Worm (Caenorhabditis elegans): Measurements from ENCODE around the gene K07H8.7.

Gene K07H8.7

DNA sequence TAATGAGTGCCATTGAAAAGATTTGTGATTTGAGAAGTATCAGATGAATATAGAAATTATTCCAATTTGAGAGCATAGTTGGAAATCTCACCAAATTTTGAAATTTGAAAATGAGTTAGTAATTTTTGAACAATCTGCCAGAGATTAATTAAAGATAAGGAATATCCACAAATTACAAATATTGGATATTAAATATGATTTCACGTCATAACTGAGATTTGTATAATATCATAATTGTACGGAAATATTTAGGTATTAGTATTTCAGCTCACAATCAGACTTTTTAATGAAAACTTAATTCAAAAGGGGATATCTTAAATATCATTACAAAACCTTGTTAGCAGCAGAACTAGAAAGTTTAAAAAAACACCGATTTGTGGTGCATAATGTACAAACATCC is at the start of gene K07H8.7:
K07H8.7 (minus strand) TSS at position 101 of the 400 bp plus-strand sequence.
- TF ChIP-seq attf-5 (GFP tag; optimal IDR thresholded peaks at IDR 0.05) (no peak), ccch-3 (GFP tag; optimal IDR thresholded peaks at IDR 0.05) (no peak), C06A6.2 (GFP tag; conservative IDR thresholded peaks at IDR 0.05) (no peak), ztf-25 (GFP tag; IDR thresholded peaks at IDR 0.05) (no peak), rpc-1 (optimal IDR thresholded peaks at IDR 0.05) (no peak), rpc-1 (tag; optimal IDR thresholded peaks at IDR 0.05) (no peak), F37B4.10 (GFP tag; IDR thresholded peaks at IDR 0.05) (no peak), hlh-26 (GFP tag; conservative IDR thresholded peaks at IDR 0.05) (no peak), tbx-9 (tag; optimal IDR thresholded peaks at IDR 0.05; ENCODE audit: borderline replicate concordance) (no peak), dpff-1 (tag; optimal IDR thresholded peaks at IDR 0.05) (no peak), B0336.3 (GFP tag; IDR thresholded peaks at IDR 0.05) (no peak), Y79H2A.3 (GFP tag; conservative IDR thresholded peaks at IDR 0.05) (no peak), cebp-1 (GFP tag; IDR thresholded peaks at IDR 0.05) (no peak), cebp-1 (tag; optimal IDR thresholded peaks at IDR 0.05) (no peak), pha-4 (tag; optimal IDR thresholded peaks at IDR 0.05) (no peak), lin-40 (tag; optimal IDR thresholded peaks at IDR 0.05) (no peak), let-607 (tag; optimal IDR thresholded peaks at IDR 0.05) (no peak), F22D6.2 (tag; optimal IDR thresholded peaks at IDR 0.05) (no peak), snpc-4 (GFP tag; optimal IDR thresholded peaks at IDR 0.05) (no peak), snpc-4 (tag; optimal IDR thresholded peaks at IDR 0.05) (no peak)

DNA sequence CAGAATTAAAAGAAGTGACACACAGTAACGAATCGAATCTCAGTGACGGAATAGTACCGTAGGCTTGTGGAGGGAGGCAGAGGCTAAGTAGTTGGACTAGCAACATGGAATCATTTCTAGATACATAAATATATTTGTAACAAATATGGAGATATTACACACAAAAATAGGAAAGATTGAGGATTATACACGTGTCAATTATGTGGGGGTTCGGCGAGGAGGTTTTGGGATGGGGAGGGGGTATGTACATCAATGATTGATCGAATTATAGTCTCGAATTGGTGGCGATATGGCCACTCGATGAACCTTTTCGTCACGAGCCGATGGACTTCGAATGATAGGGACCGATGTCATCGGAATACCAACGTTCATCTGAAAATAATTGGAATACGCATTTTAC is 47.6 kb upstream of the K07H8.7 start:
- TF ChIP-seq repo-1 (tag; optimal IDR thresholded peaks at IDR 0.05) (peak; percentile 59), dox-1 (GFP tag; IDR thresholded peaks at IDR 0.05) (no peak), ztf-22 (GFP tag; optimal IDR thresholded peaks at IDR 0.05) (no peak), egl-44 (GFP tag; IDR thresholded peaks at IDR 0.05) (no peak), F39B2.1 (GFP tag; IDR thresholded peaks at IDR 0.05) (no peak), tbx-9 (tag; optimal IDR thresholded peaks at IDR 0.05; ENCODE audit: borderline replicate concordance) (no peak)

DNA sequence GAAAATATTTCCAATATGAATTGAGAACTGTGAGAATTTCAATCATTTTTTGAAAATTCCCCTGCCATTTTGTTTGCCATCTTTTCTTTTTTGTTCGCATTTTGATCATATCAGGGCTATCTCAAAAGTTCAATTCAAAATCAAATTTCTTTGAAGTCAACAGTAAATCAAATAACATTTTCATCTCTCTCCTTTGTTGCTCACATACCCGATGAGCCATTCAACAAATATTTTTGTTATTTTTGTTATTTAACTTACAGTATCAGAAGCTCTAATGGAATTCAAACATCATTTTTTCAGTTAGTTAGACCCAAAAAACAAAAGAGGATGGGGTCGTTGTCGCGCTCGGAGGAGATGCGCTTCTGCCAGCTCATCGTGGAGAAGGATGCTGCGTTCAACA is 43.9 kb upstream of the K07H8.7 start, which contains the start of gene vha-5:
vha-5 (plus strand) TSS at position 301 of the 400 bp plus-strand sequence.
- TF ChIP-seq mxl-1 (tag; optimal IDR thresholded peaks at IDR 0.05): no peak
- no peak for TF ChIP-seq tbx-9 (tag; optimal IDR thresholded peaks at IDR 0.05; ENCODE audit: borderline replicate concordance)

DNA sequence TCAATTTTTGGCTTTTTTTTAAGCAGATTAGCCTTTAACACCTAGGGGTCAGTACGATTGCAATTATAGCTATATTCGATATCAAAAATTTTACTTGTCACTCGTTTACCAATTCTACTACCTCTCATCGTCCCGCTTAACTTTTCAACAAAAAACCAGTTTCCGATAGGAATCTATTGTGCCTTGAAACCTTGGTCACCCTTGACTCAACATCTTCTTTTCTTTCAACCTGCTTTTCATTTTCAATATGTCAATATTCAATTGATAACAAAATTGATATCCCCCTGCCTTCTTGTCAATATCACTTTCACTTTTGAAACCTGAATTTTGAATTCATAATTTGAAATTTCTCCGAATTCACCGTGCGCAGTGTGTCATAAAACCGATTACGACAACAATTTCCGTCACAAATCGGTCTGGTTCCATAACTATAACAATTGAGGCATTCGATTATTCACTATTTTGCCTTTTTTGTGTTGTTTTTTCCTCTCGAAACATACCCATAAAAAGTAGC is 42.9 kb upstream of the K07H8.7 start:
- TF ChIP-seq rcor-1 (GFP tag; IDR thresholded peaks at IDR 0.05) (no peak), nhr-27 (tag; optimal IDR thresholded peaks at IDR 0.05) (no peak), ztf-6 (GFP tag; IDR thresholded peaks at IDR 0.05) (no peak), dpff-1 (tag; optimal IDR thresholded peaks at IDR 0.05) (no peak), F23B12.7 (tag; optimal IDR thresholded peaks at IDR 0.05; ENCODE audit: insufficient read depth) (no peak), snpc-1.1 (tag; optimal IDR thresholded peaks at IDR 0.05; ENCODE audit: insufficient read depth) (no peak), K12H6.12 (tag; optimal IDR thresholded peaks at IDR 0.05) (no peak), T26A5.8 (tag; optimal IDR thresholded peaks at IDR 0.05) (no peak), pbrm-1 (GFP tag; IDR thresholded peaks at IDR 0.05) (no peak), bed-2 (GFP tag; IDR thresholded peaks at IDR 0.05) (no peak), F39B2.1 (GFP tag; IDR thresholded peaks at IDR 0.05) (no peak), athp-1 (tag; optimal IDR thresholded peaks at IDR 0.05) (no peak), ZK185.1 (tag; optimal IDR thresholded peaks at IDR 0.05; ENCODE audit: poor library complexity, severe bottlenecking) (no peak), ztf-18 (tag; optimal IDR thresholded peaks at IDR 0.05) (no peak), madf-3 (GFP tag; IDR thresholded peaks at IDR 0.05) (no peak), zim-3 (tag; optimal IDR thresholded peaks at IDR 0.05) (no peak), ccch-3 (GFP tag; optimal IDR thresholded peaks at IDR 0.05) (no peak), F57A8.1 (GFP tag; optimal IDR thresholded peaks at IDR 0.05) (no peak), snpc-4 (GFP tag; optimal IDR thresholded peaks at IDR 0.05) (no peak), snpc-4 (tag; optimal IDR thresholded peaks at IDR 0.05) (no peak)

Data from whole organism, young adult.